Worm (Caenorhabditis elegans) whole organism, L4 larva: ENCODE results near the gene dpff-1.

ENCODE experiments used
- F49E8.2 ChIP-seq: sonication (generic microtip); optimal IDR thresholded peaks from 2 replicates; lab custom pipeline; 2016; ENCODE audit warnings: missing compliant biosample characterization, mild to moderate bottlenecking, missing genetic modification characterization, borderline replicate concordance
- T20F7.1 ChIP-seq: fragments of 200-800 bp; sonication (Bioruptor generic); optimal IDR thresholded peaks from 2 replicates; lab custom pipeline; 2018; ENCODE audit warnings: mild to moderate bottlenecking, missing genetic modification characterization, missing compliant biosample characterization
- T26A8.4 ChIP-seq: fragments of 200-800 bp; sonication (Bioruptor generic); IDR thresholded peaks from 2 replicates; pipeline ENCODE4 v1.3.6; 2022; ENCODE audit warnings: missing genetic modification characterization, missing compliant biosample characterization
- Y5F2A.4 ChIP-seq: fragments of 200-800 bp; sonication (Bioruptor generic); optimal IDR thresholded peaks from 2 replicates; lab custom pipeline; 2018; ENCODE audit warnings: mild to moderate bottlenecking, missing genetic modification characterization, missing compliant biosample characterization
- Y75B8A.6 ChIP-seq: fragments of 200-800 bp; sonication (Bioruptor generic); IDR thresholded peaks from 2 replicates; pipeline ENCODE4 v1.3.6; 2022; ENCODE audit warnings: missing genetic modification reagents, missing genetic modification characterization, missing compliant biosample characterization
- aha-1 ChIP-seq: fragments of 150-350 bp; peaks from one replicate; lab custom pipeline; 2014; ENCODE audit warnings: missing biosample characterization, missing genetic modification characterization
- ama-1 ChIP-seq: fragments of 150-350 bp; optimal IDR thresholded peaks from 2 replicates; lab custom pipeline; 2014; ENCODE audit warnings: inconsistent platforms, mixed read lengths
- attf-4 ChIP-seq: sonication (generic microtip); optimal IDR thresholded peaks from 3 replicates; lab custom pipeline; 2017; ENCODE audit warnings: missing biosample characterization, missing genetic modification characterization
- ceh-20 ChIP-seq: fragments of 200-800 bp; sonication (Bioruptor generic); IDR thresholded peaks from 2 replicates; pipeline ENCODE4 v1.3.6; 2022; ENCODE audit warnings: missing genetic modification reagents, missing genetic modification characterization, missing compliant biosample characterization
- ceh-28 ChIP-seq: fragments of 150-350 bp; optimal IDR thresholded peaks from 2 replicates; lab custom pipeline; 2014; ENCODE audit warnings: missing biosample characterization, missing genetic modification reagents, missing genetic modification characterization
- ctbp-1 ChIP-seq: fragments of 200-800 bp; sonication (Bioruptor generic); IDR thresholded peaks from 2 replicates; pipeline ENCODE4 v1.3.6; 2022; ENCODE audit warnings: missing genetic modification reagents, missing genetic modification characterization, missing compliant biosample characterization
- daf-16 ChIP-seq, 3 experiments: sonication (generic microtip); optimal IDR thresholded peaks; 2 replicates each; lab custom pipeline; 2016 to 2017; ENCODE audit warnings: missing genetic modification characterization in 3 of 3, missing genetic modification reagents in 3 of 3, mild to moderate bottlenecking in 2 of 3, missing compliant biosample characterization in 2 of 3, missing biosample characterization in 1 of 3, moderate library complexity in 1 of 3
- dmd-6 ChIP-seq: fragments of 200-800 bp; sonication (Bioruptor generic); IDR thresholded peaks from 2 replicates; pipeline ENCODE4 v1.3.6; 2022; ENCODE audit warnings: missing genetic modification reagents, missing genetic modification characterization, missing compliant biosample characterization
- dpl-1 ChIP-seq: fragments of 150-350 bp; optimal IDR thresholded peaks from 2 replicates; lab custom pipeline; 2014; ENCODE audit warnings: missing biosample characterization, missing genetic modification reagents, missing genetic modification characterization
- dve-1 ChIP-seq: sonication (generic microtip); optimal IDR thresholded peaks from 2 replicates; lab custom pipeline; 2017; ENCODE audit warnings: antibody characterized with exemption, mild to moderate bottlenecking, missing genetic modification characterization, missing compliant biosample characterization; ENCODE audit not compliant: insufficient read depth
- egl-27 ChIP-seq: sonication (generic microtip); optimal IDR thresholded peaks from 3 replicates; lab custom pipeline; 2017; ENCODE audit warnings: missing biosample characterization, missing genetic modification reagents, missing genetic modification characterization
- gei-8 ChIP-seq: fragments of 200-800 bp; sonication (Bioruptor generic); optimal IDR thresholded peaks from 2 replicates; lab custom pipeline; 2018; ENCODE audit warnings: mild to moderate bottlenecking, missing genetic modification characterization, missing compliant biosample characterization
- hif-1 ChIP-seq, 2 experiments: sonication (generic microtip); optimal IDR thresholded peaks; 2 replicates each; lab custom pipeline; 2016 to 2017; ENCODE audit warnings: missing compliant biosample characterization in 2 of 2, missing genetic modification characterization in 2 of 2, missing genetic modification reagents in 2 of 2, missing genotype in 2 of 2, mild to moderate bottlenecking in 1 of 2
- hlh-11 ChIP-seq: fragments of 200-800 bp; sonication (Bioruptor generic); optimal IDR thresholded peaks from 2 replicates; lab custom pipeline; 2018; ENCODE audit warnings: mild to moderate bottlenecking, missing genetic modification characterization, missing compliant biosample characterization
- hlh-30 ChIP-seq: sonication (generic microtip); optimal IDR thresholded peaks from 2 replicates; lab custom pipeline; 2017; ENCODE audit warnings: antibody characterized with exemption, mild to moderate bottlenecking, missing genetic modification characterization, missing compliant biosample characterization; ENCODE audit not compliant: insufficient read depth
- jun-1 ChIP-seq: fragments of 150-350 bp; optimal IDR thresholded peaks from 2 replicates; lab custom pipeline; 2014; ENCODE audit warnings: missing biosample characterization, missing genetic modification reagents, missing genetic modification characterization
- lim-7 ChIP-seq: fragments of 200-800 bp; sonication (Bioruptor generic); IDR thresholded peaks from 2 replicates; pipeline ENCODE4 v1.3.6; 2022; ENCODE audit warnings: missing genetic modification characterization, missing compliant biosample characterization
- lin-13 ChIP-seq: fragments of 150-350 bp; optimal IDR thresholded peaks from 2 replicates; lab custom pipeline; 2014; ENCODE audit warnings: missing biosample characterization, missing genetic modification reagents, missing genetic modification characterization
- lin-38 ChIP-seq: fragments of 200-800 bp; sonication (Bioruptor generic); IDR thresholded peaks from 2 replicates; pipeline ENCODE4 v1.3.6; 2022; ENCODE audit warnings: missing genetic modification reagents, missing genetic modification characterization, missing compliant biosample characterization
- lin-39 ChIP-seq: fragments of 150-350 bp; optimal IDR thresholded peaks from 2 replicates; lab custom pipeline; 2014; ENCODE audit warnings: missing biosample characterization, missing genetic modification reagents, missing genetic modification characterization
- lsy-2 ChIP-seq, 2 experiments: fragments of 150-350 bp in 1 of 2; sonication (generic microtip) in 1 of 2; optimal IDR thresholded peaks; 2 replicates each; lab custom pipeline; 2014 to 2017; ENCODE audit warnings: missing biosample characterization in 2 of 2, missing genetic modification characterization in 2 of 2
- mdl-1 ChIP-seq, 2 experiments: fragments of 150-350 bp in 1 of 2; sonication (generic microtip) in 1 of 2; optimal IDR thresholded peaks; 2 replicates each; lab custom pipeline; 2014 to 2017; ENCODE audit warnings: missing biosample characterization in 2 of 2, missing genetic modification characterization in 2 of 2
- mdt-29 ChIP-seq: fragments of 200-800 bp; sonication (Bioruptor generic); IDR thresholded peaks from 2 replicates; pipeline ENCODE4 v1.3.6; 2022; ENCODE audit warnings: missing genetic modification reagents, missing genetic modification characterization, missing compliant biosample characterization
- mep-1 ChIP-seq: fragments of 150-350 bp; sonication (generic microtip); optimal IDR thresholded peaks from 3 replicates; lab custom pipeline; 2014; ENCODE audit warnings: missing biosample characterization, missing genetic modification characterization
- mes-2 ChIP-seq: sonication (generic microtip); optimal IDR thresholded peaks from 2 replicates; lab custom pipeline; 2016; ENCODE audit warnings: missing genotype, mild to moderate bottlenecking, missing genetic modification characterization, missing compliant biosample characterization; ENCODE audit not compliant: poor library complexity, severe bottlenecking
- nhr-10 ChIP-seq: fragments of 150-350 bp; optimal IDR thresholded peaks from 2 replicates; lab custom pipeline; 2014; ENCODE audit warnings: missing biosample characterization, missing genetic modification characterization
- nhr-102 ChIP-seq: sonication (generic microtip); optimal IDR thresholded peaks from 2 replicates; lab custom pipeline; 2016; ENCODE audit warnings: mild to moderate bottlenecking, missing genetic modification characterization, moderate library complexity, missing compliant biosample characterization
- nhr-11 ChIP-seq: fragments of 150-350 bp; optimal IDR thresholded peaks from 2 replicates; lab custom pipeline; 2014; ENCODE audit warnings: missing biosample characterization, missing genetic modification characterization
- nhr-25 ChIP-seq: sonication (generic microtip); optimal IDR thresholded peaks from 2 replicates; lab custom pipeline; 2017; ENCODE audit warnings: missing genetic modification characterization, mild to moderate bottlenecking, missing compliant biosample characterization, antibody characterized with exemption, moderate library complexity, borderline replicate concordance; ENCODE audit not compliant: insufficient read depth
- nhr-48 ChIP-seq: sonication (generic microtip); optimal IDR thresholded peaks from 2 replicates; lab custom pipeline; 2016; ENCODE audit warnings: mild to moderate bottlenecking, missing genetic modification characterization, missing compliant biosample characterization
- nhr-77 ChIP-seq: fragments of 150-350 bp; optimal IDR thresholded peaks from 2 replicates; lab custom pipeline; 2014; ENCODE audit warnings: missing biosample characterization, missing genetic modification characterization
- skn-1 ChIP-seq: fragments of 150-350 bp; optimal IDR thresholded peaks from 2 replicates; lab custom pipeline; 2014; ENCODE audit warnings: missing biosample characterization, missing genetic modification characterization
- snpc-4 ChIP-seq: fragments of 150-350 bp; optimal IDR thresholded peaks from 2 replicates; lab custom pipeline; 2014; ENCODE audit warnings: missing biosample characterization, missing genetic modification characterization
- spr-1 ChIP-seq: sonication (generic microtip); optimal IDR thresholded peaks from 2 replicates; lab custom pipeline; 2016; ENCODE audit warnings: mild to moderate bottlenecking, missing genetic modification characterization, missing compliant biosample characterization
- tag-97 ChIP-seq: fragments of 200-800 bp; sonication (Bioruptor generic); IDR thresholded peaks from 2 replicates; pipeline ENCODE4 v1.3.6; 2022; ENCODE audit warnings: missing genetic modification characterization, missing compliant biosample characterization
- unc-62 ChIP-seq, 3 experiments: fragments of 150-350 bp in 1 of 3; sonication (generic microtip); optimal IDR thresholded peaks in 2 of 3; peaks in 1 of 3; 1 replicate in 1 of 3; 2 replicates in 2 of 3; lab custom pipeline; 2014 to 2017; ENCODE audit warnings: missing biosample characterization in 3 of 3, missing genetic modification characterization in 3 of 3, missing genetic modification reagents in 3 of 3, missing genotype in 1 of 3
- zip-2 ChIP-seq: fragments of 150-350 bp; optimal IDR thresholded peaks from 2 replicates; lab custom pipeline; 2014; ENCODE audit warnings: missing biosample characterization, missing genetic modification characterization
- ztf-11 ChIP-seq: fragments of 150-350 bp; optimal IDR thresholded peaks from 2 replicates; lab custom pipeline; 2014; ENCODE audit warnings: missing biosample characterization, missing genetic modification characterization

The dpff-1 gene

DNA sequence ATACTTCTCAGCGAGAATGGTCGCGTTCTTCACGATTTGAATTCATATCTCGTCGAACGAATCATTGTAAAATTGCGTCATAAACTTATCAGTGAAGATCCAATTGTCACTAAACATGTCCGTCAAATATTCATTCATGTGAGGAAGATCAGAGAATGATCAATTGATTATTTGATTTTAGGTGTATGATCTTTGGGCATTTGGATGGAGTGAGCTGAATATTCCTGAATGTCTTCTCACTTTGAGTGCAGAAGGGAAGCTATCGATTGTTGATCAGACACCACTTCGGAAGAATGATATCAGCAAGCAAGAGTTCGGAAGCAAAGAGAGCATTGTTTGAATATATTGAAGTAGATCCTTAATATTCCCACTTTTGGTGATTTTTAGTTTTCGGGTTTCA lies 31.9 kb downstream of the dpff-1 start:
- TF ChIP-seq hif-1 (tag; optimal IDR thresholded peaks at IDR 0.05; lab: Kevin White, UChicago) (no peak), spr-1 (tag; lab: Kevin White, UChicago) (peak; percentile 22), lim-7 (GFP tag; lab: Robert Waterston, UW) (no peak), zip-2 (tag; lab: Kevin White, UChicago) (no peak), F49E8.2 (tag; lab: Kevin White, UChicago) (no peak), ctbp-1 (no peak), aha-1 (tag; lab: Kevin White, UChicago) (peak; percentile 92), egl-27 (tag; lab: Kevin White, UChicago) (no peak), snpc-4 (no peak), dve-1 (tag; lab: Kevin White, UChicago) (peak; percentile 96), lin-13 (peak; percentile 40), gei-8 (GFP tag; lab: Kevin White, UChicago) (peak; percentile 43), mdl-1 (tag; optimal IDR thresholded peaks at IDR 0.05; lab: Kevin White, UChicago) (peak in 1 of 2 experiments; percentile 31), jun-1 (tag; lab: Kevin White, UChicago) (no peak), unc-62 (GFP tag; optimal IDR thresholded peaks at IDR 0.05 in 1 of 2; lab: Kevin White, UChicago) (peak in 1 of 2 experiments; percentile 98), unc-62 (tag; optimal IDR thresholded peaks at IDR 0.05; lab: Kevin White, UChicago) (no peak), nhr-48 (tag; lab: Kevin White, UChicago) (peak; percentile 68), dpl-1 (peak; percentile 11), ceh-20 (no peak), Y75B8A.6 (GFP tag; lab: Robert Waterston, UW) (peak; percentile 68), tag-97 (GFP tag; lab: Robert Waterston, UW) (no peak), nhr-11 (tag; lab: Kevin White, UChicago) (no peak), lin-39 (tag; lab: Kevin White, UChicago) (no peak), hlh-11 (tag; lab: Kevin White, UChicago) (peak; percentile 64), mep-1 (peak; percentile 80), dmd-6 (GFP tag; lab: Robert Waterston, UW) (peak; percentile 58), mdt-29 (GFP tag; lab: Robert Waterston, UW) (peak; percentile 51; the same call in 1 of the 2 replicates), ama-1 (lab: Kevin White, UChicago) (peak; percentile 66), ztf-11 (tag; lab: Kevin White, UChicago) (no peak), nhr-102 (tag; lab: Kevin White, UChicago) (peak; percentile 51), hlh-30 (tag; lab: Kevin White, UChicago) (peak; percentile 55), nhr-77 (tag; lab: Kevin White, UChicago) (peak; percentile 61), nhr-10 (tag; lab: Kevin White, UChicago) (peak; percentile 64), attf-4 (tag; lab: Kevin White, UChicago) (no peak), lin-38 (peak; percentile 40; the same call in 1 of the 2 replicates), T20F7.1 (GFP tag; lab: Kevin White, UChicago) (peak; percentile 74), Y5F2A.4 (GFP tag; lab: Kevin White, UChicago) (peak; percentile 37), mes-2 (tag; lab: Kevin White, UChicago) (peak; percentile 42), T26A8.4 (GFP tag; lab: Robert Waterston, UW) (peak; percentile 31; the same call in 1 of the 2 replicates), lsy-2 (tag; optimal IDR thresholded peaks at IDR 0.05; lab: Kevin White, UChicago) (peak in 1 of 2 experiments; percentile 62), nhr-25 (tag; lab: Kevin White, UChicago) (peak; percentile 85), daf-16 (GFP tag; optimal IDR thresholded peaks at IDR 0.05; lab: Kevin White, UChicago) (no peak), daf-16 (tag; optimal IDR thresholded peaks at IDR 0.05; lab: Kevin White, UChicago) (peak; percentile 58), skn-1 (tag; lab: Kevin White, UChicago) (no peak), ceh-28 (tag; lab: Kevin White, UChicago) (no peak)
